Fruit fly (Drosophila melanogaster) whole organism, embryonic: ENCODE data around the gene Tcs6.
A peak's percentile ranks its signal among the peaks of the same experiment; 100 is the strongest.

Experiments
- Atf-2 ChIP-seq: fragments of 200-800 bp; sonication (Bioruptor generic); optimal IDR thresholded peaks from 2 replicates; lab custom pipeline; 2016; ENCODE audit warnings: missing biosample characterization, missing genetic modification characterization
- B-H2 ChIP-seq: fragments of 200-800 bp; sonication (Bioruptor generic); optimal IDR thresholded peaks from 2 replicates; lab custom pipeline; 2018; ENCODE audit warnings: missing biosample characterization, mild to moderate bottlenecking, missing genetic modification characterization
- BtbVII ChIP-seq: fragments of 200-800 bp; sonication (Bioruptor generic); optimal IDR thresholded peaks from 3 replicates; lab custom pipeline; 2017; ENCODE audit warnings: missing biosample characterization, mild to moderate bottlenecking, missing genetic modification characterization
- CG10147 ChIP-seq: fragments of 200-800 bp; sonication (Bioruptor generic); optimal IDR thresholded peaks from 2 replicates; lab custom pipeline; 2019; ENCODE audit warnings: missing biosample characterization, mild to moderate bottlenecking, missing genetic modification characterization, moderate library complexity
- CG11093 ChIP-seq: fragments of 200-800 bp; sonication (Bioruptor generic); IDR thresholded peaks from 3 replicates; pipeline ENCODE4 v1.3.6; 2022; ENCODE audit warnings: missing biosample characterization, missing genetic modification characterization
- CG11247 ChIP-seq: fragments of 200-800 bp; sonication (Bioruptor generic); IDR thresholded peaks from 2 replicates; pipeline ENCODE4 v1.3.6; 2022; ENCODE audit warnings: missing biosample characterization, missing genetic modification characterization
- CG11504 ChIP-seq: fragments of 200-800 bp; sonication (Bioruptor generic); optimal IDR thresholded peaks from 3 replicates; lab custom pipeline; 2019; ENCODE audit warnings: missing biosample characterization, mild to moderate bottlenecking, missing genetic modification characterization, moderate library complexity
- CG15514 ChIP-seq: fragments of 200-800 bp; sonication (Bioruptor generic); optimal IDR thresholded peaks from 3 replicates; lab custom pipeline; 2017; ENCODE audit warnings: missing biosample characterization, missing genetic modification characterization, mild to moderate bottlenecking, moderate library complexity, missing genetic modification reagents
- CG17361 ChIP-seq: fragments of 200-800 bp; sonication (Bioruptor generic); IDR thresholded peaks from 3 replicates; pipeline ENCODE4 v1.3.6; 2022; ENCODE audit warnings: missing biosample characterization, missing genetic modification characterization
- CG17568 ChIP-seq: fragments of 200-800 bp; sonication (Bioruptor generic); optimal IDR thresholded peaks from 2 replicates; lab custom pipeline; 2018; ENCODE audit warnings: missing biosample characterization, mild to moderate bottlenecking, missing genetic modification characterization, moderate library complexity
- CG2116 ChIP-seq: fragments of 200-800 bp; sonication (Bioruptor generic); optimal IDR thresholded peaks from 3 replicates; lab custom pipeline; 2018; ENCODE audit warnings: missing biosample characterization, mild to moderate bottlenecking, missing genetic modification characterization
- CG2202 ChIP-seq: fragments of 200-800 bp; sonication (Bioruptor generic); optimal IDR thresholded peaks from 2 replicates; lab custom pipeline; 2018; ENCODE audit warnings: missing biosample characterization, mild to moderate bottlenecking, missing genetic modification characterization
- CG31365 ChIP-seq: fragments of 200-800 bp; sonication (Bioruptor generic); optimal IDR thresholded peaks from 2 replicates; lab custom pipeline; 2018; ENCODE audit warnings: missing biosample characterization, mild to moderate bottlenecking, missing genetic modification characterization
- CG3407 ChIP-seq: fragments of 200-800 bp; sonication (Bioruptor generic); optimal IDR thresholded peaks from 2 replicates; lab custom pipeline; 2018; ENCODE audit warnings: missing biosample characterization, mild to moderate bottlenecking, missing genetic modification characterization
- CG34376 ChIP-seq: fragments of 200-800 bp; sonication (Bioruptor generic); optimal IDR thresholded peaks from 2 replicates; lab custom pipeline; 2018; ENCODE audit warnings: missing biosample characterization, mild to moderate bottlenecking, missing genetic modification characterization
- CG4282 ChIP-seq: fragments of 200-800 bp; sonication (Bioruptor generic); optimal IDR thresholded peaks from 2 replicates; lab custom pipeline; 2016; ENCODE audit warnings: missing biosample characterization, missing genetic modification characterization
- CG8478 ChIP-seq: fragments of >200 bp; optimal IDR thresholded peaks from 2 replicates; lab custom pipeline; 2018
- CG8765 ChIP-seq: fragments of 200-800 bp; sonication (Bioruptor generic); IDR thresholded peaks from 2 replicates; pipeline ENCODE4 v1.3.6; 2022; ENCODE audit warnings: missing biosample characterization, missing genetic modification characterization
- CG9817 ChIP-seq: fragments of 200-800 bp; sonication (Bioruptor generic); optimal IDR thresholded peaks from 2 replicates; lab custom pipeline; 2018; ENCODE audit warnings: missing biosample characterization, mild to moderate bottlenecking, missing genetic modification characterization, moderate library complexity
- D19B ChIP-seq: fragments of 200-800 bp; sonication (Bioruptor generic); optimal IDR thresholded peaks from 2 replicates; lab custom pipeline; 2017; ENCODE audit warnings: missing biosample characterization, mild to moderate bottlenecking, missing genetic modification characterization
- Dip2 ChIP-seq: fragments of 200-800 bp; sonication (Bioruptor generic); IDR thresholded peaks from 2 replicates; pipeline ENCODE4 v1.3.6; 2022; ENCODE audit warnings: missing biosample characterization, missing genetic modification characterization
- Ets97D ChIP-seq: fragments of 200-800 bp; sonication (Bioruptor generic); optimal IDR thresholded peaks from 3 replicates; lab custom pipeline; 2016; ENCODE audit warnings: missing biosample characterization, missing genetic modification characterization
- H2.0 ChIP-seq: fragments of 200-800 bp; sonication (Bioruptor generic); IDR thresholded peaks from 2 replicates; pipeline ENCODE4 v1.3.6; 2022; ENCODE audit warnings: missing biosample characterization, missing genetic modification characterization
- HLH3B ChIP-seq: fragments of 200-800 bp; sonication (Bioruptor generic); IDR thresholded peaks from 2 replicates; pipeline ENCODE4 v1.3.6; 2022; ENCODE audit warnings: missing biosample characterization, missing genetic modification characterization
- Hmx ChIP-seq: fragments of 200-800 bp; sonication (Bioruptor generic); optimal IDR thresholded peaks from 2 replicates; lab custom pipeline; 2016; ENCODE audit warnings: missing biosample characterization, missing genetic modification characterization
- Myb ChIP-seq: fragments of 200-800 bp; sonication (Bioruptor generic); optimal IDR thresholded peaks from 2 replicates; lab custom pipeline; 2016; ENCODE audit warnings: missing biosample characterization, missing genetic modification characterization
- Nf-YC ChIP-seq: fragments of 200-800 bp; optimal IDR thresholded peaks from 3 replicates; lab custom pipeline; 2019; ENCODE audit warnings: missing biosample characterization, mild to moderate bottlenecking, missing genetic modification characterization, moderate library complexity
- PHDP ChIP-seq: fragments of 200-800 bp; sonication (Bioruptor generic); optimal IDR thresholded peaks from 3 replicates; lab custom pipeline; 2018; ENCODE audit warnings: missing biosample characterization, mild to moderate bottlenecking, missing genetic modification characterization, moderate library complexity
- Rx ChIP-seq: fragments of 200-800 bp; sonication (Bioruptor generic); IDR thresholded peaks from 2 replicates; pipeline ENCODE4 v1.3.6; 2022; ENCODE audit warnings: missing biosample characterization, missing genetic modification characterization
- Stat92E ChIP-seq, 3 experiments: fragments of >200 bp in 2 of 3; fragments of 200-800 bp in 1 of 3; sonication (Bioruptor generic) in 1 of 3; optimal IDR thresholded peaks; 2 replicates each; lab custom pipeline; 2017 to 2019; ENCODE audit warnings: missing biosample characterization in 3 of 3, missing genetic modification characterization in 3 of 3, mild to moderate bottlenecking in 1 of 3, moderate library complexity in 1 of 3
- Taf1 ChIP-seq: fragments of 200-800 bp; sonication (Bioruptor generic); IDR thresholded peaks from 2 replicates; pipeline ENCODE4 v1.3.6; 2022; ENCODE audit warnings: missing biosample characterization, missing genetic modification characterization
- Usf ChIP-seq: fragments of 200-800 bp; sonication (Bioruptor generic); optimal IDR thresholded peaks from 2 replicates; lab custom pipeline; 2017; ENCODE audit warnings: missing genotype, missing biosample characterization, missing genetic modification characterization
- ash1 ChIP-seq: fragments of 200-800 bp; sonication (Bioruptor generic); optimal IDR thresholded peaks from 2 replicates; lab custom pipeline; 2018; ENCODE audit warnings: missing biosample characterization, mild to moderate bottlenecking, missing genetic modification characterization
- bowl ChIP-seq: fragments of 200-800 bp; sonication (Bioruptor generic); IDR thresholded peaks from 2 replicates; pipeline ENCODE4 v1.3.6; 2022; ENCODE audit warnings: missing biosample characterization, missing genetic modification characterization
- cad ChIP-seq: fragments of >200 bp; optimal IDR thresholded peaks from 2 replicates; lab custom pipeline; 2017; ENCODE audit warnings: missing biosample characterization, missing genetic modification characterization
- chif ChIP-seq, 2 experiments: fragments of 200-800 bp; sonication (Bioruptor generic); optimal IDR thresholded peaks; 3 replicates each; lab custom pipeline; 2016; ENCODE audit warnings: missing biosample characterization in 2 of 2, missing genetic modification characterization in 2 of 2
- ci ChIP-seq: fragments of 200-800 bp; sonication (Bioruptor generic); IDR thresholded peaks from 3 replicates; pipeline ENCODE4 v1.3.6; 2022; ENCODE audit warnings: missing biosample characterization, missing genetic modification characterization
- dan ChIP-seq: fragments of 200-800 bp; sonication (Bioruptor generic); IDR thresholded peaks from 2 replicates; pipeline ENCODE4 v1.3.6; 2022; ENCODE audit warnings: missing biosample characterization, missing genetic modification characterization
- fd102C ChIP-seq: fragments of 200-800 bp; sonication (Bioruptor generic); optimal IDR thresholded peaks from 2 replicates; lab custom pipeline; 2018; ENCODE audit warnings: missing biosample characterization, mild to moderate bottlenecking, missing genetic modification characterization, moderate library complexity
- gt ChIP-seq: fragments of 200-800 bp; sonication (Bioruptor generic); IDR thresholded peaks from 2 replicates; pipeline ENCODE4 v1.3.6; 2022; ENCODE audit warnings: missing biosample characterization, missing genetic modification characterization
- hth ChIP-seq: fragments of >200 bp; optimal IDR thresholded peaks from 2 replicates; lab custom pipeline; 2017; ENCODE audit warnings: inconsistent platforms
- kah ChIP-seq: fragments of 200-800 bp; sonication (Bioruptor generic); optimal IDR thresholded peaks from 2 replicates; lab custom pipeline; 2018; ENCODE audit warnings: missing biosample characterization, mild to moderate bottlenecking, missing genetic modification characterization
- lab ChIP-seq: fragments of 200-800 bp; sonication (Bioruptor generic); optimal IDR thresholded peaks from 3 replicates; lab custom pipeline; 2017; ENCODE audit warnings: missing biosample characterization, missing genetic modification characterization, mild to moderate bottlenecking, moderate library complexity, missing genetic modification reagents
- nerfin-2 ChIP-seq: fragments of 200-800 bp; sonication (Bioruptor generic); IDR thresholded peaks from 2 replicates; pipeline ENCODE4 v1.3.6; 2022; ENCODE audit warnings: missing biosample characterization, missing genetic modification characterization; ENCODE audit not compliant: partially characterized antibody
- oc ChIP-seq: fragments of 200-800 bp; sonication (Bioruptor generic); optimal IDR thresholded peaks from 2 replicates; lab custom pipeline; 2018; ENCODE audit warnings: missing biosample characterization, mild to moderate bottlenecking, missing genetic modification characterization, moderate library complexity
- otp ChIP-seq: fragments of 200-800 bp; sonication (Bioruptor generic); IDR thresholded peaks from 3 replicates; pipeline ENCODE4, ENCODE4 v1.3.6; 2022; ENCODE audit warnings: missing biosample characterization, missing genetic modification characterization
- ro ChIP-seq: fragments of 200-800 bp; sonication (Bioruptor generic); IDR thresholded peaks from 2 replicates; pipeline ENCODE4 v1.3.6; 2022; ENCODE audit warnings: missing biosample characterization, missing genetic modification characterization
- schlank ChIP-seq: fragments of 200-800 bp; sonication (Bioruptor generic); optimal IDR thresholded peaks from 2 replicates; lab custom pipeline; 2018; ENCODE audit warnings: missing biosample characterization, mild to moderate bottlenecking, missing genetic modification characterization
- sens-2 ChIP-seq: fragments of 200-800 bp; sonication (Bioruptor generic); IDR thresholded peaks from 2 replicates; pipeline ENCODE4 v1.3.6; 2022; ENCODE audit warnings: missing biosample characterization, missing genetic modification characterization
- slou ChIP-seq: fragments of 200-800 bp; sonication (Bioruptor generic); optimal IDR thresholded peaks from 3 replicates; lab custom pipeline; 2016; ENCODE audit warnings: missing biosample characterization, missing genetic modification characterization
- tna ChIP-seq: fragments of 200-800 bp; sonication (Bioruptor generic); IDR thresholded peaks from 2 replicates; pipeline ENCODE4 v1.3.6; 2022; ENCODE audit warnings: missing biosample characterization, missing genetic modification characterization; ENCODE audit not compliant: partially characterized antibody

Tcs6 gene

DNA sequence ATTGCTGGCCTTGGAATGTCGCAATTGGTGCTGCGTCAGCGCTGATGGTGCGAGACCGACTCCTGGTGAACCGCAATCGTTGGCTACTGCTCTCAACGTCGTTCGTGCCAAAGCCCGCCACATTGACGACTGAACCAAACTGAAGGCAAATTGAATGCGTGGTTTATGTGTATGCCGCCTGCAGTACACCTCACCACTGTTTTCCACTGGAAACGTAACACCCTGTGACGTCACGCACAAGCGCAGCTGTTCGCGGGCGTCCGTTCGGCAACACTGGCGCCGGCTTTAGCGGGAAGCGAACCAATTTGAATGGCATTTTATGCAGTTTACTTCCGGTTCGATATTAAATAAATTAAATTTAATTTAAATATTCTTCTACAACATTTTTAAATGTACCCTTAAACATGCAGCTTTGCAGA, 2.8 kb downstream of the Tcs6 start, which contains the start of gene Cmpk (continued):
- no peak for TF ChIP-seq CG11504 (tag; lab: Kevin White, UChicago)
- peak; percentile 95 for TF ChIP-seq ci (GFP tag; lab: Robert Waterston, UW)
- TF ChIP-seq Ets97D (GFP tag; lab: Kevin White, UChicago), result peak; percentile 97
- no peak for TF ChIP-seq slou (GFP tag; lab: Kevin White, UChicago)
- no peak for TF ChIP-seq nerfin-2 (GFP tag; lab: Robert Waterston, UW)
- TF ChIP-seq H2.0 (GFP tag; lab: Robert Waterston, UW), result peak; percentile 49; the same call in 1 of the 2 replicates
- peak; percentile 72 for TF ChIP-seq schlank
- peak; percentile 51 for TF ChIP-seq CG10147 (GFP tag; lab: Kevin White, UChicago)
- no peak for TF ChIP-seq bowl (GFP tag; lab: Robert Waterston, UW)
- TF ChIP-seq Taf1 (GFP tag; lab: Robert Waterston, UW), result no peak
- TF ChIP-seq CG15514 (GFP tag; lab: Kevin White, UChicago), result peak; percentile 81
- TF ChIP-seq CG4282, result peak; percentile 19
- TF ChIP-seq sens-2, result no peak
- TF ChIP-seq Dip2 (GFP tag; lab: Robert Waterston, UW), result no peak
- peak; percentile 50 for TF ChIP-seq CG9817 (tag; lab: Kevin White, UChicago)
- TF ChIP-seq CG11093 (GFP tag; lab: Robert Waterston, UW), result no peak
- no peak for TF ChIP-seq Atf-2
- TF ChIP-seq CG31365 (tag; lab: Kevin White, UChicago), result no peak
- TF ChIP-seq Stat92E (GFP tag; optimal IDR thresholded peaks at IDR 0.05; lab: Kevin White, UChicago), result peak in 1 of 3 experiments; percentile 41
- TF ChIP-seq D19B, result peak; percentile 21
- TF ChIP-seq CG8765, result no peak
- peak; percentile 48 for TF ChIP-seq Myb
- peak; percentile 34 for TF ChIP-seq Usf (GFP tag; lab: Kevin White, UChicago)
- peak; percentile 54 for TF ChIP-seq gt (GFP tag; lab: Robert Waterston, UW)
- TF ChIP-seq kah (GFP tag; lab: Kevin White, UChicago), result peak; percentile 54
- peak; percentile 77 for TF ChIP-seq BtbVII
- no peak for TF ChIP-seq dan (GFP tag; lab: Robert Waterston, UW)
- peak; percentile 45; the same call in 1 of the 2 replicates for TF ChIP-seq HLH3B
- no peak for TF ChIP-seq Hmx (GFP tag; lab: Kevin White, UChicago)
- no peak for TF ChIP-seq hth (lab: Kevin White, UChicago)
- peak; percentile 26; the same call in 1 of the 3 replicates for TF ChIP-seq otp
- TF ChIP-seq CG8478 (lab: Kevin White, UChicago), result no peak
- peak; percentile 47; the same call in 1 of the 2 replicates for TF ChIP-seq CG11247 (GFP tag; lab: Robert Waterston, UW)
- TF ChIP-seq lab (GFP tag; lab: Kevin White, UChicago), result peak; percentile 92
- TF ChIP-seq Rx (GFP tag; lab: Robert Waterston, UW), result peak; percentile 29; the same call in 1 of the 2 replicates
- peak; percentile 43 for TF ChIP-seq ash1 (GFP tag; lab: Kevin White, UChicago)
- no peak for TF ChIP-seq oc (tag; lab: Kevin White, UChicago)
- no peak for TF ChIP-seq ro (GFP tag; lab: Robert Waterston, UW)
- TF ChIP-seq CG3407 (GFP tag; lab: Kevin White, UChicago), result peak; percentile 63
- 0 out of 2 replicates have a peak, but pooled peaks have one; percentile 28 for TF ChIP-seq tna (GFP tag; lab: Robert Waterston, UW)
- TF ChIP-seq B-H2, result peak; percentile 92
- TF ChIP-seq Nf-YC, result peak; percentile 57
- no peak for TF ChIP-seq chif (GFP tag; optimal IDR thresholded peaks at IDR 0.05; lab: Kevin White, UChicago)
- peak; percentile 63 for TF ChIP-seq PHDP (tag; lab: Kevin White, UChicago)
- TF ChIP-seq cad, result no peak
- TF ChIP-seq CG2116 (GFP tag; lab: Kevin White, UChicago), result peak; percentile 68
- TF ChIP-seq CG34376 (GFP tag; lab: Kevin White, UChicago), result peak; percentile 89
- TF ChIP-seq CG17361 (GFP tag; lab: Robert Waterston, UW), result peak; percentile 56; the same call in 1 of the 3 replicates
- no peak for TF ChIP-seq CG17568 (GFP tag; lab: Kevin White, UChicago)
- peak; percentile 53 for TF ChIP-seq fd102C
- peak; percentile 47 for TF ChIP-seq CG2202 (tag; lab: Kevin White, UChicago)
